Worm (Caenorhabditis elegans) whole organism, L3 larva: ENCODE data around the gene T05A8.11.

Experiments used
- ama-1 ChIP-seq: fragments of 150-350 bp; optimal IDR thresholded peaks from 2 replicates; lab custom pipeline; 2018
- ceh-28 ChIP-seq: fragments of 150-350 bp; optimal IDR thresholded peaks from 2 replicates; lab custom pipeline; 2014; ENCODE audit warnings: missing biosample characterization, missing genetic modification reagents, missing genetic modification characterization
- mml-1 ChIP-seq: fragments of 150-350 bp; sonication (generic microtip); optimal IDR thresholded peaks from 3 replicates; lab custom pipeline; 2014; ENCODE audit warnings: missing biosample characterization, missing genetic modification characterization
- pha-4 ChIP-seq: fragments of 150-350 bp; optimal IDR thresholded peaks from 2 replicates; lab custom pipeline; 2014; ENCODE audit warnings: missing biosample characterization, missing genetic modification reagents, missing genetic modification characterization
- tbx-2 ChIP-seq: sonication (generic microtip); optimal IDR thresholded peaks from 2 replicates; lab custom pipeline; 2016; ENCODE audit warnings: mild to moderate bottlenecking, missing genetic modification characterization, missing compliant biosample characterization
- unc-39 ChIP-seq: sonication (generic microtip); optimal IDR thresholded peaks from 4 replicates; lab custom pipeline; 2017; ENCODE audit warnings: missing biosample characterization, missing genetic modification characterization

DNA sequence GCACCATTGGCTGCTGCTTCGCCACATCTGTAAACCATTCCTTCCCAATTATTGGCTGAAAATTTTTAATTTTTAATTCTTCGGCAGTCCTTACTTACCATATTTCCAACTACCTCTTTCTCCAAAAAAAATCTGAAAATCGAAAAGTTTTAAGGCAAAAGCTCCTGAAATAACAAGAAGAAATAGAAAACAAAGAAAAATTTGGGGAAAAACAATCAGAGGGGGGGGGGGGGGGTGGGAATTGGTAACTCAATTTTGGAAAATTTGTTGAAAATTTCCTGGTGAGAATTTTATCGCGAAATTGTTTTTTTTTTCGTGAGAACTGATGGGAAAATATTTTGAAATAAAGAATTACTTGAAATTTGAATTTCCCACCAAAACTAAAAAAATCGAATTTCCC, 33.0 kb downstream of the T05A8.11 start, which contains the start of gene set-11:
- TF ChIP-seq unc-39 (tag; lab: Kevin White, UChicago) (no peak), mml-1 (tag; lab: Kevin White, UChicago) (no peak), pha-4 (tag; lab: Kevin White, UChicago) (no peak), ceh-28 (tag; lab: Kevin White, UChicago) (no peak), tbx-2 (tag; lab: Kevin White, UChicago) (no peak), ama-1 (lab: Kevin White, UChicago) (no peak)
